Worm (Caenorhabditis elegans) whole organism, L1 larva: Measurements from ENCODE around the gene rpt-3.

ENCODE experiments used
- aly-2 ChIP-seq: fragments of 150-350 bp; optimal IDR thresholded peaks from 2 replicates; lab custom pipeline; 2014; ENCODE audit warnings: missing biosample characterization, missing genetic modification characterization
- ceh-88 ChIP-seq: fragments of 200-800 bp; sonication (Bioruptor generic); IDR thresholded peaks from 2 replicates; pipeline ENCODE4 v1.3.6; 2022; ENCODE audit warnings: missing genetic modification characterization, missing compliant biosample characterization
- mdl-1 ChIP-seq, 2 experiments: fragments of 150-350 bp; optimal IDR thresholded peaks; 2 replicates each; lab custom pipeline; 2014 to 2017; ENCODE audit warnings: missing biosample characterization in 2 of 2, missing genetic modification characterization in 2 of 2, inconsistent platforms in 1 of 2
- mep-1 ChIP-seq: fragments of 150-350 bp; optimal IDR thresholded peaks from 2 replicates; lab custom pipeline; 2014; ENCODE audit warnings: missing biosample characterization, missing genetic modification characterization
- nhr-19 ChIP-seq: fragments of 200-800 bp; sonication (Bioruptor generic); conservative IDR thresholded peaks from 2 replicates; pipeline ENCODE4 v1.3.6; 2022; ENCODE audit warnings: missing genetic modification characterization, missing compliant biosample characterization
- skn-1 ChIP-seq: fragments of 150-350 bp; optimal IDR thresholded peaks from 2 replicates; lab custom pipeline; 2014; ENCODE audit warnings: missing biosample characterization, missing genetic modification characterization
- snpc-4 ChIP-seq: fragments of 150-350 bp; optimal IDR thresholded peaks from 2 replicates; lab custom pipeline; 2014; ENCODE audit warnings: missing biosample characterization, missing genetic modification characterization
- snu-23 ChIP-seq: sonication (generic microtip); optimal IDR thresholded peaks from 2 replicates; lab custom pipeline; 2016; ENCODE audit warnings: missing genetic modification characterization, missing compliant biosample characterization
- unc-86 ChIP-seq: sonication (generic microtip); optimal IDR thresholded peaks from 2 replicates; lab custom pipeline; 2016; ENCODE audit warnings: missing genetic modification characterization, missing compliant biosample characterization

- TF ChIP-seq snpc-4 (tag; lab: Kevin White, UChicago) (no peak), ceh-88 (no peak), skn-1 (tag; lab: Kevin White, UChicago) (no peak), aly-2 (tag; lab: Kevin White, UChicago) (no peak), unc-86 (no peak), nhr-19 (GFP tag; lab: Robert Waterston, UW) (no peak), mdl-1 (tag; optimal IDR thresholded peaks at IDR 0.05; lab: Kevin White, UChicago) (no peak), snu-23 (GFP tag; lab: Kevin White, UChicago) (no peak), mep-1 (tag; lab: Kevin White, UChicago) (no peak)
Measured at ce11 chrIII:6450596-6450995, 39.0 kb upstream of the rpt-3 start, which contains the start of gene T26A5.6.
